Fruit fly (Drosophila melanogaster) whole organism, embryonic: ENCODE measurements around the gene CG15368.

Experiments
- B-H1 ChIP-seq: fragments of 200-800 bp; sonication (Bioruptor generic); IDR thresholded peaks from 3 replicates; pipeline ENCODE4 v1.3.6; 2022; ENCODE audit warnings: missing biosample characterization, missing genetic modification characterization
- Blimp-1 ChIP-seq: fragments of 200-800 bp; sonication (Bioruptor generic); optimal IDR thresholded peaks from 3 replicates; lab custom pipeline; 2018; ENCODE audit warnings: missing biosample characterization, missing genetic modification characterization, mild to moderate bottlenecking, moderate library complexity, missing genetic modification reagents
- CG11398 ChIP-seq: fragments of 200-800 bp; sonication (Bioruptor generic); optimal IDR thresholded peaks from 2 replicates; lab custom pipeline; 2016; ENCODE audit warnings: missing biosample characterization, missing genetic modification characterization
- CG11696 ChIP-seq: fragments of 200-800 bp; sonication (Bioruptor generic); IDR thresholded peaks from 2 replicates; pipeline ENCODE4 v1.3.6; 2022; ENCODE audit warnings: missing biosample characterization, missing genetic modification characterization
- CG12104 ChIP-seq: fragments of 200-800 bp; sonication (Bioruptor generic); optimal IDR thresholded peaks from 3 replicates; lab custom pipeline; 2016; ENCODE audit warnings: missing biosample characterization, missing genetic modification characterization
- CG15696 ChIP-seq: fragments of 200-800 bp; sonication (Bioruptor generic); optimal IDR thresholded peaks from 2 replicates; lab custom pipeline; 2019; ENCODE audit warnings: missing biosample characterization, mild to moderate bottlenecking, missing genetic modification characterization, moderate library complexity
- CG1647 ChIP-seq: fragments of 200-800 bp; sonication (Bioruptor generic); optimal IDR thresholded peaks from 3 replicates; lab custom pipeline; 2016; ENCODE audit warnings: missing biosample characterization, missing genetic modification characterization
- CG18262 ChIP-seq: fragments of 200-800 bp; optimal IDR thresholded peaks from 3 replicates; lab custom pipeline; 2019; ENCODE audit warnings: missing biosample characterization, mild to moderate bottlenecking, missing genetic modification characterization, moderate library complexity
- CG2889 ChIP-seq: fragments of 200-800 bp; sonication (Bioruptor generic); IDR thresholded peaks from 3 replicates; pipeline ENCODE4 v1.3.6; 2022; ENCODE audit warnings: missing biosample characterization, missing genetic modification characterization
- CG30403 ChIP-seq: fragments of 200-800 bp; sonication (Bioruptor generic); optimal IDR thresholded peaks from 3 replicates; lab custom pipeline; 2016; ENCODE audit warnings: missing biosample characterization, missing genetic modification characterization
- CG32532 ChIP-seq: fragments of 200-800 bp; sonication (Bioruptor generic); IDR thresholded peaks from 2 replicates; pipeline ENCODE4 v1.3.6; 2022; ENCODE audit warnings: missing biosample characterization, missing genetic modification characterization
- CG3847 ChIP-seq: fragments of 200-800 bp; sonication (Bioruptor generic); IDR thresholded peaks from 2 replicates; pipeline ENCODE4 v1.3.6; 2022; ENCODE audit warnings: missing biosample characterization, missing genetic modification characterization
- CG43689 ChIP-seq: fragments of 200-800 bp; sonication (Bioruptor generic); IDR thresholded peaks from 2 replicates; pipeline ENCODE4 v1.3.6; 2022; ENCODE audit warnings: missing biosample characterization, missing genetic modification characterization
- CG4424 ChIP-seq: fragments of 200-800 bp; sonication (Bioruptor generic); optimal IDR thresholded peaks from 3 replicates; lab custom pipeline; 2016; ENCODE audit warnings: missing biosample characterization, missing genetic modification characterization
- CG4707 ChIP-seq: fragments of 200-800 bp; sonication (Bioruptor generic); optimal IDR thresholded peaks from 2 replicates; lab custom pipeline; 2018; ENCODE audit warnings: missing biosample characterization, mild to moderate bottlenecking, missing genetic modification characterization, moderate library complexity
- CG4730 ChIP-seq: fragments of 200-800 bp; sonication (Bioruptor generic); IDR thresholded peaks from 2 replicates; pipeline ENCODE4 v1.3.6; 2022; ENCODE audit warnings: missing biosample characterization, missing genetic modification characterization
- CG5245 ChIP-seq: fragments of 200-800 bp; sonication (Bioruptor generic); optimal IDR thresholded peaks from 3 replicates; lab custom pipeline; 2016; ENCODE audit warnings: missing biosample characterization, missing genetic modification characterization
- CG5953 ChIP-seq: fragments of 200-800 bp; sonication (Bioruptor generic); IDR thresholded peaks from 2 replicates; pipeline ENCODE4 v1.3.6; 2022; ENCODE audit warnings: missing biosample characterization, missing genetic modification characterization
- CG7271 ChIP-seq: fragments of 200-800 bp; sonication (Bioruptor generic); optimal IDR thresholded peaks from 2 replicates; lab custom pipeline; 2018; ENCODE audit warnings: missing biosample characterization, mild to moderate bottlenecking, missing genetic modification characterization, moderate library complexity
- CG7928 ChIP-seq: fragments of 200-800 bp; sonication (Bioruptor generic); optimal IDR thresholded peaks from 2 replicates; lab custom pipeline; 2017; ENCODE audit warnings: missing biosample characterization, mild to moderate bottlenecking, missing genetic modification characterization
- CG8089 ChIP-seq: fragments of 200-800 bp; sonication (Bioruptor generic); optimal IDR thresholded peaks from 3 replicates; lab custom pipeline; 2016; ENCODE audit warnings: missing biosample characterization, missing genetic modification characterization
- CG9609 ChIP-seq: fragments of 200-800 bp; sonication (Bioruptor generic); optimal IDR thresholded peaks from 3 replicates; lab custom pipeline; 2016; ENCODE audit warnings: missing biosample characterization, missing genetic modification characterization
- CG9817 ChIP-seq: fragments of 200-800 bp; sonication (Bioruptor generic); optimal IDR thresholded peaks from 2 replicates; lab custom pipeline; 2018; ENCODE audit warnings: missing biosample characterization, mild to moderate bottlenecking, missing genetic modification characterization, moderate library complexity
- CG9876 ChIP-seq: fragments of 200-800 bp; sonication (Bioruptor generic); optimal IDR thresholded peaks from 2 replicates; lab custom pipeline; 2016; ENCODE audit warnings: missing biosample characterization, missing genetic modification characterization
- Deaf1 ChIP-seq: fragments of 200-800 bp; optimal IDR thresholded peaks from 3 replicates; lab custom pipeline; 2019; ENCODE audit warnings: missing biosample characterization, mild to moderate bottlenecking, missing genetic modification characterization, moderate library complexity
- Hey ChIP-seq: fragments of 200-800 bp; sonication (Bioruptor generic); optimal IDR thresholded peaks from 3 replicates; lab custom pipeline; 2018; ENCODE audit warnings: missing biosample characterization, mild to moderate bottlenecking, missing genetic modification characterization
- Hmx ChIP-seq: fragments of 200-800 bp; sonication (Bioruptor generic); optimal IDR thresholded peaks from 2 replicates; lab custom pipeline; 2016; ENCODE audit warnings: missing biosample characterization, missing genetic modification characterization
- NFAT ChIP-seq: fragments of 200-800 bp; sonication (Bioruptor generic); IDR thresholded peaks from 2 replicates; pipeline ENCODE4 v1.3.6; 2022; ENCODE audit warnings: missing biosample characterization, missing genetic modification characterization
- Nf-YA ChIP-seq: fragments of 200-800 bp; sonication (Bioruptor generic); IDR thresholded peaks from 2 replicates; pipeline ENCODE4 v1.3.6; 2022; ENCODE audit warnings: missing biosample characterization, missing genetic modification characterization
- Opbp ChIP-seq: fragments of 200-800 bp; sonication (Bioruptor generic); IDR thresholded peaks from 3 replicates; pipeline ENCODE4 v1.3.6; 2022; ENCODE audit warnings: missing biosample characterization, missing genetic modification characterization; ENCODE audit not compliant: partially characterized antibody
- Sox100B ChIP-seq: fragments of 200-800 bp; sonication (Bioruptor generic); optimal IDR thresholded peaks from 3 replicates; lab custom pipeline; 2018; ENCODE audit warnings: missing biosample characterization, mild to moderate bottlenecking, missing genetic modification characterization
- Ssrp ChIP-seq: fragments of 200-800 bp; sonication (Bioruptor generic); optimal IDR thresholded peaks from 2 replicates; lab custom pipeline; 2018; ENCODE audit warnings: missing biosample characterization, mild to moderate bottlenecking, missing genetic modification characterization, moderate library complexity
- al ChIP-seq: fragments of 200-800 bp; sonication (Bioruptor generic); IDR thresholded peaks from 2 replicates; pipeline ENCODE4 v1.3.6; 2022; ENCODE audit warnings: missing biosample characterization, missing genetic modification characterization
- aop ChIP-seq: fragments of 200-800 bp; sonication (Bioruptor generic); IDR thresholded peaks from 2 replicates; pipeline ENCODE4 v1.3.6; 2022; ENCODE audit warnings: missing biosample characterization, missing genetic modification characterization
- ase ChIP-seq: fragments of 200-800 bp; sonication (Bioruptor generic); IDR thresholded peaks from 3 replicates; pipeline ENCODE4 v1.3.6; 2022; ENCODE audit warnings: missing biosample characterization, missing genetic modification characterization
- bigmax ChIP-seq: fragments of 200-800 bp; sonication (Bioruptor generic); optimal IDR thresholded peaks from 2 replicates; lab custom pipeline; 2018; ENCODE audit warnings: missing biosample characterization, mild to moderate bottlenecking, missing genetic modification characterization
- chinmo ChIP-seq: fragments of 200-800 bp; sonication (Bioruptor generic); IDR thresholded peaks from 4 replicates; pipeline ENCODE4 v1.3.6; 2022; ENCODE audit warnings: missing biosample characterization, missing genetic modification characterization; ENCODE audit not compliant: partially characterized antibody
- crc ChIP-seq: fragments of 200-800 bp; sonication (Bioruptor generic); optimal IDR thresholded peaks from 2 replicates; lab custom pipeline; 2016; ENCODE audit warnings: missing biosample characterization, missing genetic modification characterization
- esg ChIP-seq: fragments of 200-800 bp; sonication (Bioruptor generic); conservative IDR thresholded peaks from 2 replicates; pipeline ENCODE4 v1.3.6; 2022; ENCODE audit warnings: missing biosample characterization, missing genetic modification characterization
- ewg ChIP-seq: fragments of 200-800 bp; sonication (Bioruptor generic); optimal IDR thresholded peaks from 3 replicates; lab custom pipeline; 2017; ENCODE audit warnings: mild to moderate bottlenecking, missing biosample characterization, missing genetic modification reagents, missing genetic modification characterization
- gt ChIP-seq: fragments of 200-800 bp; sonication (Bioruptor generic); IDR thresholded peaks from 2 replicates; pipeline ENCODE4 v1.3.6; 2022; ENCODE audit warnings: missing biosample characterization, missing genetic modification characterization
- lov ChIP-seq, 2 experiments: fragments of 200-800 bp in 1 of 2; fragments of >200 bp in 1 of 2; sonication (Bioruptor generic) in 1 of 2; IDR thresholded peaks in 1 of 2; optimal IDR thresholded peaks in 1 of 2; 2 replicates in 1 of 2; 3 replicates in 1 of 2; pipeline versions ENCODE4 v1.3.6 to Lab custom; 2017 to 2022; ENCODE audit warnings: missing biosample characterization in 1 of 2, missing genetic modification characterization in 1 of 2
- nerfin-2 ChIP-seq: fragments of 200-800 bp; sonication (Bioruptor generic); IDR thresholded peaks from 2 replicates; pipeline ENCODE4 v1.3.6; 2022; ENCODE audit warnings: missing biosample characterization, missing genetic modification characterization; ENCODE audit not compliant: partially characterized antibody
- pzg ChIP-seq: fragments of 200-800 bp; sonication (Bioruptor generic); optimal IDR thresholded peaks from 3 replicates; lab custom pipeline; 2018; ENCODE audit warnings: missing biosample characterization, mild to moderate bottlenecking, missing genetic modification characterization, moderate library complexity
- sna ChIP-seq: fragments of 200-800 bp; sonication (Bioruptor generic); IDR thresholded peaks from 2 replicates; pipeline ENCODE4 v1.3.6; 2022; ENCODE audit warnings: missing biosample characterization, missing genetic modification characterization; ENCODE audit not compliant: partially characterized antibody
- so ChIP-seq: fragments of 200-800 bp; sonication (Bioruptor generic); IDR thresholded peaks from 3 replicates; pipeline ENCODE4 v1.3.6; 2022; ENCODE audit warnings: missing biosample characterization, missing genetic modification characterization
- sob ChIP-seq: fragments of 200-800 bp; sonication (Bioruptor generic); IDR thresholded peaks from 2 replicates; pipeline ENCODE4 v1.3.6; 2022; ENCODE audit warnings: missing biosample characterization, missing genetic modification characterization
- tna ChIP-seq: fragments of 200-800 bp; sonication (Bioruptor generic); IDR thresholded peaks from 2 replicates; pipeline ENCODE4 v1.3.6; 2022; ENCODE audit warnings: missing biosample characterization, missing genetic modification characterization; ENCODE audit not compliant: partially characterized antibody
- z ChIP-seq: fragments of 200-800 bp; sonication (Bioruptor generic); IDR thresholded peaks from 3 replicates; pipeline ENCODE4 v1.3.6; 2022; ENCODE audit warnings: missing biosample characterization, missing genetic modification characterization
- zf30C ChIP-seq: fragments of 200-800 bp; sonication (Bioruptor generic); optimal IDR thresholded peaks from 3 replicates; lab custom pipeline; 2018; ENCODE audit warnings: missing biosample characterization, mild to moderate bottlenecking, missing genetic modification characterization

Gene CG15368

dm6 chrX:9243417-9243884 is 27.9 kb downstream of the CG15368 start, which contains the start of the genes mxc and Larp7 (continued):
- TF ChIP-seq lov (optimal IDR thresholded peaks at IDR 0.05; lab: Kevin White, UChicago), result no peak
- no peak for TF ChIP-seq lov (GFP tag; IDR thresholded peaks at IDR 0.05; lab: Robert Waterston, UW)
- peak; percentile 38; the same call in 1 of the 3 replicates for TF ChIP-seq CG2889
- no peak for TF ChIP-seq Hey (tag; lab: Kevin White, UChicago)
- TF ChIP-seq CG43689 (GFP tag; lab: Robert Waterston, UW), result no peak
- TF ChIP-seq CG7928 (GFP tag; lab: Kevin White, UChicago), result no peak
- TF ChIP-seq gt (GFP tag; lab: Robert Waterston, UW), result no peak
- TF ChIP-seq B-H1 (GFP tag; lab: Robert Waterston, UW), result no peak
- no peak for TF ChIP-seq Sox100B (GFP tag; lab: Kevin White, UChicago)
- TF ChIP-seq CG4424, result peak; percentile 34
- peak; percentile 59 for TF ChIP-seq Ssrp (tag; lab: Kevin White, UChicago)
- TF ChIP-seq Opbp (GFP tag; lab: Robert Waterston, UW), result peak; percentile 71; the same call in 2 of the 3 replicates
- TF ChIP-seq CG32532 (GFP tag; lab: Robert Waterston, UW), result peak; percentile 64; the same call in 1 of the 2 replicates
- TF ChIP-seq pzg (GFP tag; lab: Kevin White, UChicago), result peak; percentile 65
- TF ChIP-seq Deaf1, result no peak
- TF ChIP-seq Blimp-1 (GFP tag; lab: Kevin White, UChicago), result no peak
- no peak for TF ChIP-seq CG18262
- peak; percentile 38; the same call in 1 of the 2 replicates for TF ChIP-seq sob (GFP tag; lab: Robert Waterston, UW)
- TF ChIP-seq CG3847 (GFP tag; lab: Robert Waterston, UW), result peak; percentile 85
- peak; percentile 35 for TF ChIP-seq CG12104 (GFP tag; lab: Kevin White, UChicago)
- TF ChIP-seq CG30403 (GFP tag; lab: Kevin White, UChicago), result peak; percentile 72
- peak; percentile 39 for TF ChIP-seq CG9876 (GFP tag; lab: Kevin White, UChicago)
- TF ChIP-seq al (GFP tag; lab: Robert Waterston, UW), result peak; percentile 44
- TF ChIP-seq ase (GFP tag; lab: Robert Waterston, UW), result no peak
- peak; percentile 73 for TF ChIP-seq CG9817 (tag; lab: Kevin White, UChicago)
- TF ChIP-seq CG5953 (GFP tag; lab: Robert Waterston, UW), result no peak
- no peak for TF ChIP-seq aop (GFP tag; lab: Robert Waterston, UW)
- no peak for TF ChIP-seq CG4707 (GFP tag; lab: Kevin White, UChicago)
- no peak for TF ChIP-seq CG11696 (GFP tag; lab: Robert Waterston, UW)
- TF ChIP-seq chinmo (GFP tag; lab: Robert Waterston, UW), result peak; percentile 79; the same call in 2 of the 4 replicates
- no peak for TF ChIP-seq crc (GFP tag; lab: Kevin White, UChicago)
- TF ChIP-seq Nf-YA (GFP tag; lab: Robert Waterston, UW), result no peak
- no peak for TF ChIP-seq z
- TF ChIP-seq bigmax, result peak; percentile 49
- TF ChIP-seq zf30C (GFP tag; lab: Kevin White, UChicago), result no peak
- peak; percentile 54 for TF ChIP-seq CG15696 (tag; lab: Kevin White, UChicago)
- TF ChIP-seq NFAT (GFP tag; lab: Robert Waterston, UW), result no peak
- no peak for TF ChIP-seq ewg (GFP tag; lab: Kevin White, UChicago)
- peak; percentile 42 for TF ChIP-seq CG8089
- TF ChIP-seq CG1647, result peak; percentile 21
- peak; percentile 8 for TF ChIP-seq CG5245 (GFP tag; lab: Kevin White, UChicago)
- peak; percentile 81 for TF ChIP-seq nerfin-2
- TF ChIP-seq esg (GFP tag; lab: Robert Waterston, UW), result peak; percentile 40; the same call in 1 of the 2 replicates
- peak; percentile 86 for TF ChIP-seq sna (GFP tag; lab: Robert Waterston, UW)
- no peak for TF ChIP-seq CG11398 (GFP tag; lab: Kevin White, UChicago)
- TF ChIP-seq tna (GFP tag; lab: Robert Waterston, UW), result peak; percentile 62; the same call in 1 of the 2 replicates
- TF ChIP-seq CG7271, result no peak
- TF ChIP-seq so (GFP tag; lab: Robert Waterston, UW), result no peak
- peak; percentile 40 for TF ChIP-seq Hmx (GFP tag; lab: Kevin White, UChicago)
- TF ChIP-seq CG4730, result no peak
- peak; percentile 76 for TF ChIP-seq CG9609 (GFP tag; lab: Kevin White, UChicago)
